Worm (Caenorhabditis elegans): ENCODE results near the gene spig-5.

Gene spig-5

ce11 chrV:14355738-14356368 is 47.6 kb downstream of the spig-5 start, which contains the start of gene cyn-1 (continued):
- TF ChIP-seq ztf-11 (tag; optimal IDR thresholded peaks at IDR 0.05) (peak in 1 of 2 experiments; percentile 69), lin-35 (GFP tag; optimal IDR thresholded peaks at IDR 0.05) (peak; percentile 98), nhr-12 (tag; optimal IDR thresholded peaks at IDR 0.05) (no peak), zag-1 (tag; optimal IDR thresholded peaks at IDR 0.05) (no peak), mep-1 (tag; optimal IDR thresholded peaks at IDR 0.05) (peak; percentile 96), irx-1 (tag; optimal IDR thresholded peaks at IDR 0.05) (peak; percentile 78), sptf-1 (tag; optimal IDR thresholded peaks at IDR 0.05) (no peak), ets-5 (GFP tag; IDR thresholded peaks at IDR 0.05) (no peak), nhr-28 (tag; optimal IDR thresholded peaks at IDR 0.05) (no peak), Y116A8C.19 (tag; optimal IDR thresholded peaks at IDR 0.05; ENCODE audit: borderline replicate concordance) (no peak), lin-13 (GFP tag; optimal IDR thresholded peaks at IDR 0.05) (peak; percentile 77), ceh-63 (GFP tag; optimal IDR thresholded peaks at IDR 0.05) (no peak), ceh-90 (tag; optimal IDR thresholded peaks at IDR 0.05) (peak; percentile 29), pax-3 (tag; optimal IDR thresholded peaks at IDR 0.05) (peak; percentile 85), mef-2 (tag; optimal IDR thresholded peaks at IDR 0.05) (no peak), ztf-4 (tag; optimal IDR thresholded peaks at IDR 0.05) (peak; percentile 66), nhr-76 (tag; optimal IDR thresholded peaks at IDR 0.05) (no peak), tlp-1 (tag; optimal IDR thresholded peaks at IDR 0.05) (no peak), ama-1 (optimal IDR thresholded peaks at IDR 0.05) (peak; percentile 66), grh-1 (GFP tag; IDR thresholded peaks at IDR 0.05) (peak; percentile 72), mdl-1 (tag; optimal IDR thresholded peaks at IDR 0.05) (peak in 1 of 2 experiments; percentile 63), isw-1 (GFP tag; IDR thresholded peaks at IDR 0.05) (peak; percentile 77), C04F5.9 (tag; optimal IDR thresholded peaks at IDR 0.05) (peak; percentile 63), snpc-4 (tag; optimal IDR thresholded peaks at IDR 0.05) (peak; percentile 83), vab-15 (tag; optimal IDR thresholded peaks at IDR 0.05) (peak; percentile 27), hpl-2 (GFP tag; optimal IDR thresholded peaks at IDR 0.05) (no peak), fkh-10 (GFP tag; optimal IDR thresholded peaks at IDR 0.05) (peak; percentile 67), lir-3 (tag; optimal IDR thresholded peaks at IDR 0.05; ENCODE audit: poor library complexity) (peak; percentile 46), rnt-1 (tag; optimal IDR thresholded peaks at IDR 0.05) (peak; percentile 89), aly-2 (tag; optimal IDR thresholded peaks at IDR 0.05) (peak; percentile 91), egl-13 (tag; optimal IDR thresholded peaks at IDR 0.05) (peak; percentile 76), ceh-82 (tag; optimal IDR thresholded peaks at IDR 0.05) (peak; percentile 84 to 85 (median 85)), efl-1 (optimal IDR thresholded peaks at IDR 0.05) (peak; percentile 90 to 98), efl-1 (GFP tag; optimal IDR thresholded peaks at IDR 0.05 in 1 of 2) (peak; percentile 96 to 100), aha-1 (tag; optimal IDR thresholded peaks at IDR 0.05) (peak; percentile 29), hlh-4 (tag; optimal IDR thresholded peaks at IDR 0.05) (no peak), nhr-84 (tag; optimal IDR thresholded peaks at IDR 0.05) (no peak), nhr-19 (GFP tag; conservative IDR thresholded peaks at IDR 0.05) (peak; percentile 89), elt-3 (tag; optimal IDR thresholded peaks at IDR 0.05) (peak in 2 of 6 experiments; percentile 81 to 83), zip-4 (GFP tag; optimal IDR thresholded peaks at IDR 0.05) (peak; percentile 67), dpl-1 (GFP tag; optimal IDR thresholded peaks at IDR 0.05) (peak; percentile 97 to 98 (median 98)), unc-30 (tag; optimal IDR thresholded peaks at IDR 0.05) (no peak), tbx-2 (tag; optimal IDR thresholded peaks at IDR 0.05) (peak; percentile 87), jun-1 (tag; optimal IDR thresholded peaks at IDR 0.05) (peak; percentile 70)
